Fruit fly (Drosophila melanogaster) S2 (cell line): ENCODE results near the gene Dhc16F.

Experiments used
- CG8478 ChIP-seq: fragments of >200 bp; optimal IDR thresholded peaks from 2 replicates; lab custom pipeline; 2018
- CTCF ChIP-seq, 2 experiments: fragments of >200 bp; optimal IDR thresholded peaks; 2 replicates each; lab custom pipeline; 2018

dm6 chrX:18023615-18024163 lies 40.6 kb upstream of the Dhc16F start, which contains the start of gene CG6867:
- TF ChIP-seq CG8478 (no peak), CTCF (optimal IDR thresholded peaks at IDR 0.05; lab: Kevin White, UChicago) (no peak)
